Fruit fly (Drosophila melanogaster): ENCODE results near the gene CG33303.

Gene CG33303

DNA sequence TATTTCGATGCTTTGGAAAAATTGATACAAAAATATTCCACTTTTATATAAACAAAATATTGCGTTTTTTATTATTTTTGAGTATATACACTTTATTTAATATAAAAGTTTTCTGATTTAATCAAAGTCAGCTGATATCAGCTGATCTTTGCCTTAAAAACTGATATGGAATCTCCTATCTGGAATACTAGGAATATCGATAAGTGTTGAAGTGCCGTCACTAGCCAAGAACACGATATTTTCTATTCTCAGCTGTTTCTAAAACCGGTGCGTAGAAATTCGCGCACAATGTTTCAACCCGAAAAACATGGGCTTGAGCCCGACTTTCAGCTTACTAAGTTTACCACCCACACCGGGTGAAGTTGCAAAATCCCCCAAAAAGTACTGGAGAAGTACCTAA lies 33.1 kb downstream of the CG33303 start, which contains the start of gene Sps2 (continued):
- TF ChIP-seq CG6854 (GFP tag; optimal IDR thresholded peaks at IDR 0.05) (no peak), gfzf (GFP tag; optimal IDR thresholded peaks at IDR 0.05) (peak; percentile 12), CG13123 (GFP tag; optimal IDR thresholded peaks at IDR 0.05) (no peak), psq (GFP tag; optimal IDR thresholded peaks at IDR 0.05) (no peak), sqz (GFP tag; optimal IDR thresholded peaks at IDR 0.05) (no peak), lilli (GFP tag; optimal IDR thresholded peaks at IDR 0.05) (peak; percentile 18), CG14050 (GFP tag; IDR thresholded peaks at IDR 0.05) (no peak), ATbp (GFP tag; optimal IDR thresholded peaks at IDR 0.05) (no peak), HHEX (GFP tag; optimal IDR thresholded peaks at IDR 0.05) (no peak), Chrac-16 (GFP tag; optimal IDR thresholded peaks at IDR 0.05) (no peak), gem (tag; optimal IDR thresholded peaks at IDR 0.05) (peak; percentile 33), pho (GFP tag; optimal IDR thresholded peaks at IDR 0.05) (no peak), CG7963 (GFP tag; IDR thresholded peaks at IDR 0.05; ENCODE audit: partially characterized antibody) (peak; percentile 52; the same call in 1 of the 3 replicates), Ravus (GFP tag; IDR thresholded peaks at IDR 0.05) (no peak), jing (GFP tag; optimal IDR thresholded peaks at IDR 0.05) (no peak), Asciz (GFP tag; optimal IDR thresholded peaks at IDR 0.05) (no peak), emc (GFP tag; optimal IDR thresholded peaks at IDR 0.05) (no peak), Sry-β (GFP tag; optimal IDR thresholded peaks at IDR 0.05) (no peak), CG9437 (GFP tag; optimal IDR thresholded peaks at IDR 0.05) (no peak), fd102C (GFP tag; optimal IDR thresholded peaks at IDR 0.05) (no peak), trem (tag; optimal IDR thresholded peaks at IDR 0.05) (peak; percentile 27), Doc3 (GFP tag; IDR thresholded peaks at IDR 0.05; ENCODE audit: partially characterized antibody) (peak; percentile 78), hbn (GFP tag; IDR thresholded peaks at IDR 0.05; ENCODE audit: partially characterized antibody) (peak; percentile 68; the same call in 1 of the 2 replicates), CG8388 (GFP tag; optimal IDR thresholded peaks at IDR 0.05) (peak; percentile 51), h (optimal IDR thresholded peaks at IDR 0.05) (no peak), CG5245 (GFP tag; optimal IDR thresholded peaks at IDR 0.05) (no peak), Dip3 (GFP tag; optimal IDR thresholded peaks at IDR 0.05) (no peak), Oaz (GFP tag; IDR thresholded peaks at IDR 0.05) (no peak), odd (GFP tag; optimal IDR thresholded peaks at IDR 0.05) (no peak), CG10147 (GFP tag; optimal IDR thresholded peaks at IDR 0.05) (no peak), vfl (GFP tag; optimal IDR thresholded peaks at IDR 0.05) (no peak), fd64A (GFP tag; optimal IDR thresholded peaks at IDR 0.05) (no peak), CG12299 (tag; optimal IDR thresholded peaks at IDR 0.05) (no peak), slp2 (GFP tag; optimal IDR thresholded peaks at IDR 0.05) (no peak), ERR (GFP tag; optimal IDR thresholded peaks at IDR 0.05) (no peak), CG12219 (GFP tag; optimal IDR thresholded peaks at IDR 0.05) (no peak), CG7928 (GFP tag; optimal IDR thresholded peaks at IDR 0.05) (no peak), Xrp1 (GFP tag; IDR thresholded peaks at IDR 0.05) (no peak), CG11696 (GFP tag; IDR thresholded peaks at IDR 0.05) (no peak), CG14667 (GFP tag; IDR thresholded peaks at IDR 0.05) (no peak), lbe (GFP tag; optimal IDR thresholded peaks at IDR 0.05) (no peak), MBD-R2 (GFP tag; IDR thresholded peaks at IDR 0.05) (peak; percentile 89), CG17361 (GFP tag; IDR thresholded peaks at IDR 0.05) (0 out of 3 replicates have a peak, but pooled peaks have one; percentile 15), ap (GFP tag; IDR thresholded peaks at IDR 0.05) (no peak), CG17385 (GFP tag; optimal IDR thresholded peaks at IDR 0.05) (no peak), vvl (GFP tag; IDR thresholded peaks at IDR 0.05) (peak; percentile 35), klu (GFP tag; IDR thresholded peaks at IDR 0.05) (no peak), bcd (GFP tag; optimal IDR thresholded peaks at IDR 0.05) (no peak), stwl (tag; optimal IDR thresholded peaks at IDR 0.05) (peak; percentile 57), CG2712 (tag; optimal IDR thresholded peaks at IDR 0.05) (peak; percentile 45), shn (GFP tag; optimal IDR thresholded peaks at IDR 0.05) (no peak), vnd (GFP tag; IDR thresholded peaks at IDR 0.05; ENCODE audit: partially characterized antibody) (no peak)

All from whole organism, embryonic.